Fruit fly (Drosophila melanogaster): ENCODE data around the gene ppk21.
A peak's percentile ranks its signal among the peaks of the same experiment; 100 is the strongest.

ppk21 gene

dm6 chr3R:29699220-29699619 lies 34.6 kb downstream of the ppk21 start (continued):
- TF ChIP-seq Hmx (GFP tag; optimal IDR thresholded peaks at IDR 0.05) (no peak), pb (GFP tag; optimal IDR thresholded peaks at IDR 0.05) (peak; percentile 1), gsb (GFP tag; IDR thresholded peaks at IDR 0.05) (no peak), Trl (optimal IDR thresholded peaks at IDR 0.05) (no peak), Trl (GFP tag; optimal IDR thresholded peaks at IDR 0.05) (peak; percentile 51), croc (GFP tag; conservative IDR thresholded peaks at IDR 0.05) (peak; percentile 47; the same call in 2 of the 3 replicates), CG7357 (GFP tag; IDR thresholded peaks at IDR 0.05) (peak; percentile 58; the same call in 2 of the 3 replicates), CG30403 (GFP tag; optimal IDR thresholded peaks at IDR 0.05) (peak; percentile 38), CG11696 (GFP tag; IDR thresholded peaks at IDR 0.05) (0 out of 2 replicates have a peak, but pooled peaks have one; percentile 36), nmo (GFP tag; optimal IDR thresholded peaks at IDR 0.05) (peak; percentile 69), CG17802 (tag; optimal IDR thresholded peaks at IDR 0.05) (no peak), fd102C (GFP tag; optimal IDR thresholded peaks at IDR 0.05) (no peak), caup (GFP tag; optimal IDR thresholded peaks at IDR 0.05; ENCODE audit: severe bottlenecking) (no peak), CG6272 (GFP tag; IDR thresholded peaks at IDR 0.05) (peak; percentile 39; the same call in 1 of the 2 replicates), Awh (GFP tag; IDR thresholded peaks at IDR 0.05) (peak; percentile 65; the same call in 1 of the 2 replicates), pnt (GFP tag; optimal IDR thresholded peaks at IDR 0.05) (peak; percentile 70), CG16863 (GFP tag; optimal IDR thresholded peaks at IDR 0.05) (peak; percentile 2), Camta (GFP tag; optimal IDR thresholded peaks at IDR 0.05) (peak; percentile 46), CG17328 (GFP tag; IDR thresholded peaks at IDR 0.05) (peak; percentile 53), slp2 (GFP tag; optimal IDR thresholded peaks at IDR 0.05) (no peak), ems (GFP tag; optimal IDR thresholded peaks at IDR 0.05) (no peak), CG1603 (tag; optimal IDR thresholded peaks at IDR 0.05) (peak; percentile 74), D19A (tag; optimal IDR thresholded peaks at IDR 0.05) (peak; percentile 1), CG16813 (GFP tag; IDR thresholded peaks at IDR 0.05; ENCODE audit: partially characterized antibody) (no peak), CG16815 (GFP tag; optimal IDR thresholded peaks at IDR 0.05) (no peak), CG17361 (GFP tag; IDR thresholded peaks at IDR 0.05) (peak; percentile 66), sens-2 (GFP tag; IDR thresholded peaks at IDR 0.05) (peak; percentile 62; the same call in 1 of the 2 replicates), CG6654 (GFP tag; optimal IDR thresholded peaks at IDR 0.05) (no peak), CG6254 (GFP tag; optimal IDR thresholded peaks at IDR 0.05) (no peak), Nf-YC (tag; optimal IDR thresholded peaks at IDR 0.05) (no peak), dysf (GFP tag; IDR thresholded peaks at IDR 0.05) (peak; percentile 68; the same call in 2 of the 3 replicates), ara (GFP tag; IDR thresholded peaks at IDR 0.05) (peak; percentile 76), CG7556 (GFP tag; optimal IDR thresholded peaks at IDR 0.05) (peak; percentile 32), sna (GFP tag; IDR thresholded peaks at IDR 0.05; ENCODE audit: partially characterized antibody) (no peak), CG10274 (GFP tag; optimal IDR thresholded peaks at IDR 0.05) (no peak), Elba2 (GFP tag; optimal IDR thresholded peaks at IDR 0.05) (no peak), vvl (GFP tag; IDR thresholded peaks at IDR 0.05) (peak; percentile 86), C15 (GFP tag; IDR thresholded peaks at IDR 0.05) (no peak), Taf1 (GFP tag; IDR thresholded peaks at IDR 0.05) (no peak), Xbp1 (GFP tag; optimal IDR thresholded peaks at IDR 0.05) (peak; percentile 0), CG4854 (GFP tag; optimal IDR thresholded peaks at IDR 0.05) (no peak), CG3407 (GFP tag; optimal IDR thresholded peaks at IDR 0.05) (peak; percentile 32), Scr (GFP tag; IDR thresholded peaks at IDR 0.05; ENCODE audit: partially characterized antibody) (no peak), CG18262 (tag; optimal IDR thresholded peaks at IDR 0.05) (peak; percentile 74), CG6683 (GFP tag; optimal IDR thresholded peaks at IDR 0.05) (no peak), Hr78 (GFP tag; optimal IDR thresholded peaks at IDR 0.05) (peak in 1 of 2 experiments; percentile 41), da (GFP tag; optimal IDR thresholded peaks at IDR 0.05) (no peak), lmd (GFP tag; IDR thresholded peaks at IDR 0.05) (peak; percentile 67), CG12236 (GFP tag; optimal IDR thresholded peaks at IDR 0.05) (no peak), HLH4C (GFP tag; IDR thresholded peaks at IDR 0.05; ENCODE audit: partially characterized antibody) (no peak), CG2875 (GFP tag; optimal IDR thresholded peaks at IDR 0.05) (peak; percentile 28)

Data from whole organism, embryonic.